Worm (Caenorhabditis elegans) whole organism, early embryonic: ENCODE data around the gene tiar-1.

Experiments used
- B0310.2 ChIP-seq: sonication (generic microtip); optimal IDR thresholded peaks from 2 replicates; lab custom pipeline; 2016; ENCODE audit warnings: mild to moderate bottlenecking, missing genetic modification characterization, missing compliant biosample characterization
- F13C5.2 ChIP-seq: sonication (generic microtip); optimal IDR thresholded peaks from 2 replicates; lab custom pipeline; 2017; ENCODE audit warnings: mild to moderate bottlenecking, missing genetic modification characterization, inconsistent platforms, missing compliant biosample characterization
- aly-1 ChIP-seq: sonication (generic microtip); optimal IDR thresholded peaks from 2 replicates; lab custom pipeline; 2016; ENCODE audit warnings: missing genetic modification characterization, missing compliant biosample characterization
- ama-1 ChIP-seq: fragments of 150-350 bp; optimal IDR thresholded peaks from 2 replicates; lab custom pipeline; 2014
- ceh-13 ChIP-seq: fragments of 200-800 bp; sonication (Bioruptor generic); optimal IDR thresholded peaks from 2 replicates; lab custom pipeline; 2018; ENCODE audit warnings: mild to moderate bottlenecking, missing genetic modification characterization, missing compliant biosample characterization
- ceh-36 ChIP-seq: sonication (generic microtip); optimal IDR thresholded peaks from 2 replicates; lab custom pipeline; 2016; ENCODE audit warnings: missing genetic modification characterization, inconsistent platforms, missing compliant biosample characterization
- ets-7 ChIP-seq: sonication (generic microtip); optimal IDR thresholded peaks from 2 replicates; lab custom pipeline; 2016; ENCODE audit warnings: missing genotype, missing genetic modification characterization, missing compliant biosample characterization
- flt-1 ChIP-seq: fragments of 200-800 bp; sonication (Bioruptor generic); IDR thresholded peaks from 2 replicates; pipeline ENCODE4 v1.3.6; 2022; ENCODE audit warnings: missing genetic modification characterization, missing compliant biosample characterization
- hmbx-1 ChIP-seq: sonication (generic microtip); optimal IDR thresholded peaks from 2 replicates; lab custom pipeline; 2016; ENCODE audit warnings: mild to moderate bottlenecking, missing genetic modification characterization, missing compliant biosample characterization
- hmg-4 ChIP-seq: fragments of 200-800 bp; sonication (Bioruptor generic); optimal IDR thresholded peaks from 2 replicates; lab custom pipeline; 2018; ENCODE audit warnings: mild to moderate bottlenecking, missing genetic modification characterization, missing compliant biosample characterization
- hnd-1 ChIP-seq: sonication (generic microtip); optimal IDR thresholded peaks from 2 replicates; lab custom pipeline; 2016; ENCODE audit warnings: missing genetic modification characterization, missing compliant biosample characterization
- pes-1 ChIP-seq: fragments of 200-800 bp; sonication (Bioruptor generic); IDR thresholded peaks from 2 replicates; pipeline ENCODE4 v1.3.6; 2022; ENCODE audit warnings: missing genetic modification reagents, missing genetic modification characterization, missing compliant biosample characterization
- scrt-1 ChIP-seq: fragments of 200-800 bp; sonication (Bioruptor generic); IDR thresholded peaks from 2 replicates; pipeline ENCODE4 v1.3.6; 2022; ENCODE audit warnings: missing genetic modification characterization, missing compliant biosample characterization
- sea-1 ChIP-seq: fragments of 200-800 bp; sonication (Bioruptor generic); conservative IDR thresholded peaks from 2 replicates; pipeline ENCODE4 v1.3.6; 2022; ENCODE audit warnings: missing genetic modification characterization, missing compliant biosample characterization
- tbx-11 ChIP-seq: fragments of 200-800 bp; sonication (Bioruptor generic); IDR thresholded peaks from 2 replicates; pipeline ENCODE4 v1.3.6; 2022; ENCODE audit warnings: missing genetic modification characterization, missing compliant biosample characterization
- tbx-37 ChIP-seq: fragments of 200-800 bp; sonication (Bioruptor generic); conservative IDR thresholded peaks from 2 replicates; pipeline ENCODE4 v1.3.6; 2022; ENCODE audit warnings: missing genetic modification reagents, missing genetic modification characterization, missing compliant biosample characterization
- tra-4 ChIP-seq: sonication (generic microtip); optimal IDR thresholded peaks from 2 replicates; lab custom pipeline; 2017; ENCODE audit warnings: missing genetic modification characterization, missing compliant biosample characterization

tiar-1 gene

ce11 chrII:5693893-5694292, 20.7 kb downstream of the tiar-1 start, which contains the start of gene C25H3.3:
C25H3.3 (plus strand) TSS chrII:5694193.
- TF ChIP-seq tbx-37 (GFP tag; lab: Robert Waterston, UW), result no peak

DNA sequence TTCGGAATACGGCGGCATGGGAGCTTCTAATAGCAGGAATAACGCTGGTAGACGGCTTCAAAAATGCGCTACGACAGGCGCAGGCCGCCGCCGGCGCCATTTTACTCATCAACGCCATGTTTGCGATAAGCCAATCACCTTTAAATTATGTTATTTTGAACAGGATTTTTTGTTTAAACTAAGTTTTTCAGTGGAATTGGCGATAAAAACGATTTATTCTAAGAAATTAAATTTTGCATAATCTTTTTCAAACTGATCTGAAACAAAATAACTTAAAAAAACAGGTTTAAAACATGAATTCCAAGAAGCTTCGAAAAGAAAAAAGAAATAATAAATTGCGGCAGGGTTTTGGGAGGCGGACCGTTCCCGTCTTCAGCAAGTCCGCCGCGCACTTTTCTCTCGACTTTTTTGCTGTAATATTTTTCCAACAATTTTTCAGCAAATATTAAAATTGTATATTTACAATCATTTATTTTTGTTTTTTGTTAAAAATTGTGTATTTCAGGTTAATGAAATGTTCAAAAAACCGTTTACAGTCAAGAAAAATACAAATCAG, 23.3 kb downstream of the tiar-1 start, which contains the start of the genes ndub-5 and eif-2D:
Gene ndub-5 (minus strand): TSS at position 138 of the 556 bp plus-strand sequence.
Gene eif-2D (plus strand): TSS at position 506 of the 556 bp plus-strand sequence.
- no peak for TF ChIP-seq hmg-4 (GFP tag; lab: Kevin White, UChicago)
- TF ChIP-seq tbx-11 (GFP tag; lab: Robert Waterston, UW), result no peak
- TF ChIP-seq F13C5.2 (tag; lab: Kevin White, UChicago), result peak; percentile 46
- TF ChIP-seq flt-1 (GFP tag; lab: Robert Waterston, UW), result 0 out of 2 replicates have a peak, but pooled peaks have one; percentile 23
- TF ChIP-seq hnd-1, result no peak

DNA sequence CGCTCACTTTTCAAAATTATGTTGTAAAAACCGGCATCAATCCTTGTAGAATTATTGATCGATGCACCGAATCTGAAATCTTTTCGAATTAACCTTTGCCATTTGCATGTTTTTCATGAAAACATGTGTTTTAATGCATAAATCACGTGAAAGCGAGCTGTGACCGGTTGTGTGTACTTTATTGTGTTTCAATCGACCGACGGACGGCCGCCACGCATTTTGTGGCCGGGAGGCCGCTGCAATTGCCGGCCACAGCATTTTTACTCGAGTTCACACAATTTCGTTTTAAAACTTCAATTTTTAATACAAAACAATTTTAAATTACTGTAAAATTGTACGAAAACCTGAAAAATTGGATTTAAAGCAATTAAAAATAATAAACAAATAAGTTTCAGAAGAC, 25.7 kb downstream of the tiar-1 start, which contains the start of gene C25H3.11:
Gene C25H3.11 (minus strand): TSS at position 82 of the 400 bp plus-strand sequence.
- TF ChIP-seq pes-1 (GFP tag; lab: Robert Waterston, UW), result no peak
- TF ChIP-seq ceh-13, result no peak
- TF ChIP-seq ets-7, result no peak
- no peak for TF ChIP-seq sea-1
- no peak for TF ChIP-seq tbx-11 (GFP tag; lab: Robert Waterston, UW)
- TF ChIP-seq hmg-4 (GFP tag; lab: Kevin White, UChicago), result no peak
- TF ChIP-seq F13C5.2 (tag; lab: Kevin White, UChicago), result no peak
- TF ChIP-seq hmbx-1 (tag; lab: Kevin White, UChicago), result no peak
- no peak for TF ChIP-seq aly-1 (tag; lab: Kevin White, UChicago)
- no peak for TF ChIP-seq tra-4 (tag; lab: Kevin White, UChicago)

ce11 chrII:5680703-5681102, 33.9 kb downstream of the tiar-1 start, which contains the start of gene flp-27:
flp-27 (plus strand) TSS chrII:5681003.
- no peak for TF ChIP-seq sea-1
- TF ChIP-seq tbx-37 (GFP tag; lab: Robert Waterston, UW), result no peak
- TF ChIP-seq hmbx-1 (tag; lab: Kevin White, UChicago), result no peak
- no peak for TF ChIP-seq ama-1
- TF ChIP-seq hmg-4 (GFP tag; lab: Kevin White, UChicago), result no peak
- TF ChIP-seq F13C5.2 (tag; lab: Kevin White, UChicago), result no peak
- no peak for TF ChIP-seq aly-1 (tag; lab: Kevin White, UChicago)
- TF ChIP-seq tra-4 (tag; lab: Kevin White, UChicago), result no peak

DNA sequence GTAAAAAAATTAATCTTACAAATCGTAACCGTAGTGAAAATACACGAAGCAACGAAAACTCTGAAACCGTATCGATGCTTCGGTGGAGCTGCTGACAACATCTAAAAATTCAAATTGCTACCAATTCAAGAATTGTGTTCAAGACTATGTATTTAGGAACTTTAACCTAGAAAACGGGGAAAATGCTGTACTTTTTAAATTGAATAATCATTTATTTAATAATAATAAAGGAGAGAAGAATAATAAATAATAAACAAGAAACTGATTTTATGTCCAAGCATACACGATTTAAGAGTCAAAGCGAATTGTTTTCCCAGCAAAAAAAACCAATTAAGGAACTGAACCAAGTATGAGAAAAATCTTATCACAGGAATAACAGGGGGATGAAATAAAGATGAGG, 45.0 kb downstream of the tiar-1 start, which contains the start of gene C25H3.17:
Gene C25H3.17 (minus strand): TSS at position 101 of the 400 bp plus-strand sequence.
- TF ChIP-seq tbx-37 (GFP tag; lab: Robert Waterston, UW) (no peak), tbx-11 (GFP tag; lab: Robert Waterston, UW) (no peak), sea-1 (no peak), B0310.2 (tag; lab: Kevin White, UChicago) (no peak), ceh-13 (no peak), F13C5.2 (tag; lab: Kevin White, UChicago) (no peak), hmbx-1 (tag; lab: Kevin White, UChicago) (no peak), ama-1 (no peak), ceh-36 (tag; lab: Kevin White, UChicago) (no peak), flt-1 (GFP tag; lab: Robert Waterston, UW) (no peak), hmg-4 (GFP tag; lab: Kevin White, UChicago) (no peak), aly-1 (tag; lab: Kevin White, UChicago) (no peak), tra-4 (tag; lab: Kevin White, UChicago) (no peak), scrt-1 (GFP tag; lab: Robert Waterston, UW) (no peak), pes-1 (GFP tag; lab: Robert Waterston, UW) (no peak), hnd-1 (no peak)

ce11 chrII:5668830-5669229, 45.8 kb downstream of the tiar-1 start, which contains the start of gene C25H3.7:
C25H3.7 (minus strand) TSS chrII:5668930.
- no peak for TF ChIP-seq aly-1 (tag; lab: Kevin White, UChicago)
- no peak for TF ChIP-seq hnd-1
- no peak for TF ChIP-seq B0310.2 (tag; lab: Kevin White, UChicago)
- no peak for TF ChIP-seq ceh-13
- no peak for TF ChIP-seq hmg-4 (GFP tag; lab: Kevin White, UChicago)
- no peak for TF ChIP-seq ceh-36 (tag; lab: Kevin White, UChicago)
- no peak for TF ChIP-seq F13C5.2 (tag; lab: Kevin White, UChicago)
- no peak for TF ChIP-seq ama-1
- no peak for TF ChIP-seq tbx-37 (GFP tag; lab: Robert Waterston, UW)
- no peak for TF ChIP-seq hmbx-1 (tag; lab: Kevin White, UChicago)
- no peak for TF ChIP-seq tbx-11 (GFP tag; lab: Robert Waterston, UW)
- no peak for TF ChIP-seq ets-7
- no peak for TF ChIP-seq tra-4 (tag; lab: Kevin White, UChicago)
- no peak for TF ChIP-seq sea-1
- TF ChIP-seq flt-1 (GFP tag; lab: Robert Waterston, UW), result no peak
- no peak for TF ChIP-seq pes-1 (GFP tag; lab: Robert Waterston, UW)
- no peak for TF ChIP-seq scrt-1 (GFP tag; lab: Robert Waterston, UW)

DNA sequence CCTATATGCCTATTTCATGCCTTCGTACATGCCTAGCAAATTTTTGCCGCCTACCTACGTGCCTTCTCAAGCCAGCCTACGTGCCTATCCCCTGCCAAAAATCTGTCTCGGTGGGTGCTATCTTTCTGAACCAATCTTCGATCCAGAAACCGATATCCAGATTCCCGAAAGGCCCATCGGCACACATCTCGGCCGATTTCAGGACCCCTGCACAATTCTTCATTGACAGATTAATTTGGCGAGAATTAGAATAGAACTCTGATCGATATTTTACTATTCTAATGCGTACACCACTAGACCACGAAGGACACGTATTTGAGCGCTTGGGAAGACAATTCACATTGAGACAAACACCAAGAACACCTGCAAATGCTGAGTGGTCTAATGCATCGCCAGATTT, 47.1 kb downstream of the tiar-1 start:
- peak; percentile 65 for TF ChIP-seq ceh-36 (tag; lab: Kevin White, UChicago)
- TF ChIP-seq B0310.2 (tag; lab: Kevin White, UChicago), result peak; percentile 10
- peak; percentile 74 for TF ChIP-seq hmg-4 (GFP tag; lab: Kevin White, UChicago)
- no peak for TF ChIP-seq sea-1
- peak; percentile 43 for TF ChIP-seq ceh-13
- TF ChIP-seq tbx-11 (GFP tag; lab: Robert Waterston, UW), result peak; percentile 63; the same call in 1 of the 2 replicates
- no peak for TF ChIP-seq tra-4 (tag; lab: Kevin White, UChicago)
- no peak for TF ChIP-seq tbx-37 (GFP tag; lab: Robert Waterston, UW)
- TF ChIP-seq F13C5.2 (tag; lab: Kevin White, UChicago), result no peak
